Fruit fly (Drosophila melanogaster) whole organism, embryonic: ENCODE results near the gene Trim9.

ENCODE experiments used
- ATbp ChIP-seq: fragments of 200-800 bp; sonication (Bioruptor generic); optimal IDR thresholded peaks from 2 replicates; lab custom pipeline; 2017; ENCODE audit warnings: missing biosample characterization, mild to moderate bottlenecking, missing genetic modification characterization, missing genetic modification reagents
- BEAF-32 ChIP-seq: fragments of 200-800 bp; sonication (Bioruptor generic); optimal IDR thresholded peaks from 3 replicates; lab custom pipeline; 2017; ENCODE audit warnings: missing biosample characterization, missing genetic modification characterization, mild to moderate bottlenecking, moderate library complexity, missing genetic modification reagents
- Bdp1 ChIP-seq: fragments of 200-800 bp; sonication (Bioruptor generic); optimal IDR thresholded peaks from 3 replicates; lab custom pipeline; 2016; ENCODE audit warnings: missing biosample characterization, missing genetic modification characterization
- CG10565 ChIP-seq: fragments of 200-800 bp; sonication (Bioruptor generic); optimal IDR thresholded peaks from 3 replicates; lab custom pipeline; 2016; ENCODE audit warnings: missing biosample characterization, mild to moderate bottlenecking, missing genetic modification characterization
- CG11085 ChIP-seq: fragments of 200-800 bp; sonication (Bioruptor generic); IDR thresholded peaks from 2 replicates; pipeline ENCODE4 v1.3.6; 2022; ENCODE audit warnings: missing biosample characterization, missing genetic modification characterization
- CG17328 ChIP-seq: fragments of 200-800 bp; sonication (Bioruptor generic); IDR thresholded peaks from 2 replicates; pipeline ENCODE4 v1.3.6; 2022; ENCODE audit warnings: missing biosample characterization, missing genetic modification characterization
- CG17385 ChIP-seq: fragments of 200-800 bp; sonication (Bioruptor generic); optimal IDR thresholded peaks from 3 replicates; lab custom pipeline; 2018; ENCODE audit warnings: missing biosample characterization, mild to moderate bottlenecking, missing genetic modification characterization
- CG17829 ChIP-seq: fragments of 200-800 bp; optimal IDR thresholded peaks from 2 replicates; lab custom pipeline; 2019; ENCODE audit warnings: missing biosample characterization, mild to moderate bottlenecking, missing genetic modification characterization, moderate library complexity
- CG1832 ChIP-seq: fragments of 200-800 bp; sonication (Bioruptor generic); optimal IDR thresholded peaks from 2 replicates; lab custom pipeline; 2017; ENCODE audit warnings: missing biosample characterization, mild to moderate bottlenecking, missing genetic modification characterization, inconsistent platforms
- CG4328 ChIP-seq: fragments of 200-800 bp; sonication (Bioruptor generic); optimal IDR thresholded peaks from 3 replicates; lab custom pipeline; 2017; ENCODE audit warnings: missing biosample characterization, missing genetic modification reagents, missing genetic modification characterization
- CG6254 ChIP-seq: fragments of 200-800 bp; sonication (Bioruptor generic); optimal IDR thresholded peaks from 3 replicates; lab custom pipeline; 2017; ENCODE audit warnings: mild to moderate bottlenecking, missing biosample characterization, missing genetic modification reagents, missing genetic modification characterization
- CG7271 ChIP-seq: fragments of 200-800 bp; sonication (Bioruptor generic); optimal IDR thresholded peaks from 2 replicates; lab custom pipeline; 2018; ENCODE audit warnings: missing biosample characterization, mild to moderate bottlenecking, missing genetic modification characterization, moderate library complexity
- CG9817 ChIP-seq: fragments of 200-800 bp; sonication (Bioruptor generic); optimal IDR thresholded peaks from 2 replicates; lab custom pipeline; 2018; ENCODE audit warnings: missing biosample characterization, mild to moderate bottlenecking, missing genetic modification characterization, moderate library complexity
- D19B ChIP-seq: fragments of 200-800 bp; sonication (Bioruptor generic); optimal IDR thresholded peaks from 2 replicates; lab custom pipeline; 2017; ENCODE audit warnings: missing biosample characterization, mild to moderate bottlenecking, missing genetic modification characterization
- Dip2 ChIP-seq: fragments of 200-800 bp; sonication (Bioruptor generic); IDR thresholded peaks from 2 replicates; pipeline ENCODE4 v1.3.6; 2022; ENCODE audit warnings: missing biosample characterization, missing genetic modification characterization
- Dp ChIP-seq: fragments of 200-800 bp; sonication (Bioruptor generic); optimal IDR thresholded peaks from 2 replicates; lab custom pipeline; 2018; ENCODE audit warnings: missing biosample characterization, mild to moderate bottlenecking, missing genetic modification characterization, moderate library complexity
- ERR ChIP-seq: fragments of 200-800 bp; sonication (Bioruptor generic); optimal IDR thresholded peaks from 2 replicates; lab custom pipeline; 2016; ENCODE audit warnings: missing biosample characterization, missing genetic modification characterization
- HHEX ChIP-seq: fragments of 200-800 bp; sonication (Bioruptor generic); optimal IDR thresholded peaks from 3 replicates; lab custom pipeline; 2017; ENCODE audit warnings: missing biosample characterization, mild to moderate bottlenecking, missing genetic modification characterization, missing genetic modification reagents
- Hey ChIP-seq: fragments of 200-800 bp; sonication (Bioruptor generic); optimal IDR thresholded peaks from 3 replicates; lab custom pipeline; 2018; ENCODE audit warnings: missing biosample characterization, mild to moderate bottlenecking, missing genetic modification characterization
- Hr78 ChIP-seq, 2 experiments: fragments of 200-800 bp in 1 of 2; fragments of >200 bp in 1 of 2; sonication (Bioruptor generic) in 1 of 2; optimal IDR thresholded peaks; 2 replicates each; lab custom pipeline; 2017 to 2019; ENCODE audit warnings: missing biosample characterization in 2 of 2, missing genetic modification characterization in 2 of 2, mild to moderate bottlenecking in 1 of 2, moderate library complexity in 1 of 2
- MESR4 ChIP-seq: fragments of 200-800 bp; sonication (Bioruptor generic); optimal IDR thresholded peaks from 2 replicates; lab custom pipeline; 2018; ENCODE audit warnings: missing biosample characterization, mild to moderate bottlenecking, missing genetic modification characterization, moderate library complexity
- Opbp ChIP-seq: fragments of 200-800 bp; sonication (Bioruptor generic); IDR thresholded peaks from 3 replicates; pipeline ENCODE4 v1.3.6; 2022; ENCODE audit warnings: missing biosample characterization, missing genetic modification characterization; ENCODE audit not compliant: partially characterized antibody
- Spps ChIP-seq: fragments of 200-800 bp; sonication (Bioruptor generic); optimal IDR thresholded peaks from 2 replicates; lab custom pipeline; 2018; ENCODE audit warnings: missing biosample characterization, mild to moderate bottlenecking, missing genetic modification characterization
- Ssrp ChIP-seq: fragments of 200-800 bp; sonication (Bioruptor generic); optimal IDR thresholded peaks from 2 replicates; lab custom pipeline; 2018; ENCODE audit warnings: missing biosample characterization, mild to moderate bottlenecking, missing genetic modification characterization, moderate library complexity
- Tbp ChIP-seq: fragments of >200 bp; optimal IDR thresholded peaks from 2 replicates; lab custom pipeline; 2018; ENCODE audit warnings: missing biosample characterization, missing genetic modification characterization
- ab ChIP-seq: fragments of 200-800 bp; sonication (Bioruptor generic); optimal IDR thresholded peaks from 2 replicates; lab custom pipeline; 2016; ENCODE audit warnings: missing biosample characterization, missing genetic modification characterization
- bsh ChIP-seq, 2 experiments: fragments of 200-800 bp; sonication (Bioruptor generic); optimal IDR thresholded peaks; 2 replicates each; lab custom pipeline; 2017 to 2018; ENCODE audit warnings: mild to moderate bottlenecking in 2 of 2, missing biosample characterization in 2 of 2, missing genetic modification characterization in 2 of 2, moderate library complexity in 1 of 2
- cas ChIP-seq: fragments of 200-800 bp; sonication (Bioruptor generic); IDR thresholded peaks from 2 replicates; pipeline ENCODE4 v1.3.6; 2022; ENCODE audit warnings: missing biosample characterization, missing genetic modification characterization
- chinmo ChIP-seq: fragments of 200-800 bp; sonication (Bioruptor generic); IDR thresholded peaks from 4 replicates; pipeline ENCODE4 v1.3.6; 2022; ENCODE audit warnings: missing biosample characterization, missing genetic modification characterization; ENCODE audit not compliant: partially characterized antibody
- da ChIP-seq: fragments of 200-800 bp; sonication (Bioruptor generic); optimal IDR thresholded peaks from 2 replicates; lab custom pipeline; 2016; ENCODE audit warnings: missing biosample characterization, missing genetic modification characterization
- dimm ChIP-seq: fragments of 200-800 bp; sonication (Bioruptor generic); IDR thresholded peaks from 2 replicates; pipeline ENCODE4 v1.3.6; 2022; ENCODE audit warnings: missing biosample characterization, missing genetic modification characterization
- fd96Cb ChIP-seq: fragments of 200-800 bp; sonication (Bioruptor generic); optimal IDR thresholded peaks from 2 replicates; lab custom pipeline; 2018; ENCODE audit warnings: missing biosample characterization, mild to moderate bottlenecking, missing genetic modification characterization, moderate library complexity
- gcm ChIP-seq: fragments of 200-800 bp; sonication (Bioruptor generic); optimal IDR thresholded peaks from 2 replicates; lab custom pipeline; 2019; ENCODE audit warnings: missing biosample characterization, mild to moderate bottlenecking, missing genetic modification characterization, moderate library complexity
- gfzf ChIP-seq: fragments of 200-800 bp; sonication (Bioruptor generic); optimal IDR thresholded peaks from 2 replicates; lab custom pipeline; 2016; ENCODE audit warnings: missing biosample characterization, mild to moderate bottlenecking, missing genetic modification characterization, moderate library complexity
- grn ChIP-seq: fragments of 200-800 bp; sonication (Bioruptor generic); optimal IDR thresholded peaks from 3 replicates; lab custom pipeline; 2017; ENCODE audit warnings: missing biosample characterization, missing genetic modification characterization
- gsb ChIP-seq: fragments of 200-800 bp; sonication (Bioruptor generic); IDR thresholded peaks from 2 replicates; pipeline ENCODE4 v1.3.6; 2022; ENCODE audit warnings: missing biosample characterization, missing genetic modification characterization
- hb ChIP-seq: fragments of 200-800 bp; sonication (Bioruptor generic); IDR thresholded peaks from 3 replicates; pipeline ENCODE4 v1.3.6; 2022; ENCODE audit warnings: missing biosample characterization, missing genetic modification characterization; ENCODE audit not compliant: partially characterized antibody
- knrl ChIP-seq: fragments of 200-800 bp; sonication (Bioruptor generic); IDR thresholded peaks from 3 replicates; pipeline ENCODE4 v1.3.6; 2022; ENCODE audit warnings: missing biosample characterization, missing genetic modification characterization; ENCODE audit not compliant: partially characterized antibody
- lbe ChIP-seq: fragments of 200-800 bp; sonication (Bioruptor generic); optimal IDR thresholded peaks from 2 replicates; lab custom pipeline; 2016; ENCODE audit warnings: missing biosample characterization, mild to moderate bottlenecking, missing genetic modification characterization
- lilli ChIP-seq: fragments of 200-800 bp; sonication (Bioruptor generic); optimal IDR thresholded peaks from 3 replicates; lab custom pipeline; 2016; ENCODE audit warnings: missing biosample characterization, missing genetic modification characterization
- lmd ChIP-seq: fragments of 200-800 bp; sonication (Bioruptor generic); IDR thresholded peaks from 2 replicates; pipeline ENCODE4 v1.3.6; 2022; ENCODE audit warnings: missing biosample characterization, missing genetic modification characterization
- nom ChIP-seq: fragments of 200-800 bp; sonication (Bioruptor generic); optimal IDR thresholded peaks from 2 replicates; lab custom pipeline; 2017; ENCODE audit warnings: missing biosample characterization, missing genetic modification characterization, mild to moderate bottlenecking, moderate library complexity, missing genetic modification reagents
- oc ChIP-seq: fragments of 200-800 bp; sonication (Bioruptor generic); optimal IDR thresholded peaks from 2 replicates; lab custom pipeline; 2018; ENCODE audit warnings: missing biosample characterization, mild to moderate bottlenecking, missing genetic modification characterization, moderate library complexity
- prd ChIP-seq, 3 experiments: fragments of >200 bp in 2 of 3; fragments of 200-800 bp in 1 of 3; sonication (Bioruptor generic) in 1 of 3; optimal IDR thresholded peaks in 2 of 3; IDR thresholded peaks in 1 of 3; 2 replicates in 2 of 3; 3 replicates in 1 of 3; pipeline versions ENCODE4 v1.3.6 to Lab custom; 2017 to 2022; ENCODE audit warnings: missing biosample characterization in 1 of 3, missing genetic modification characterization in 1 of 3
- seq ChIP-seq: fragments of 200-800 bp; sonication (Bioruptor generic); IDR thresholded peaks from 2 replicates; pipeline ENCODE4 v1.3.6; 2022; ENCODE audit warnings: missing biosample characterization, missing genetic modification characterization
- stc ChIP-seq: fragments of 200-800 bp; sonication (Bioruptor generic); IDR thresholded peaks from 2 replicates; pipeline ENCODE4 v1.3.6; 2022; ENCODE audit warnings: missing biosample characterization, missing genetic modification characterization
- tna ChIP-seq: fragments of 200-800 bp; sonication (Bioruptor generic); IDR thresholded peaks from 2 replicates; pipeline ENCODE4 v1.3.6; 2022; ENCODE audit warnings: missing biosample characterization, missing genetic modification characterization; ENCODE audit not compliant: partially characterized antibody
- zfh1 ChIP-seq: fragments of 200-800 bp; sonication (Bioruptor generic); IDR thresholded peaks from 3 replicates; pipeline ENCODE4 v1.3.6; 2022; ENCODE audit warnings: missing biosample characterization, missing genetic modification characterization

Gene Trim9

DNA sequence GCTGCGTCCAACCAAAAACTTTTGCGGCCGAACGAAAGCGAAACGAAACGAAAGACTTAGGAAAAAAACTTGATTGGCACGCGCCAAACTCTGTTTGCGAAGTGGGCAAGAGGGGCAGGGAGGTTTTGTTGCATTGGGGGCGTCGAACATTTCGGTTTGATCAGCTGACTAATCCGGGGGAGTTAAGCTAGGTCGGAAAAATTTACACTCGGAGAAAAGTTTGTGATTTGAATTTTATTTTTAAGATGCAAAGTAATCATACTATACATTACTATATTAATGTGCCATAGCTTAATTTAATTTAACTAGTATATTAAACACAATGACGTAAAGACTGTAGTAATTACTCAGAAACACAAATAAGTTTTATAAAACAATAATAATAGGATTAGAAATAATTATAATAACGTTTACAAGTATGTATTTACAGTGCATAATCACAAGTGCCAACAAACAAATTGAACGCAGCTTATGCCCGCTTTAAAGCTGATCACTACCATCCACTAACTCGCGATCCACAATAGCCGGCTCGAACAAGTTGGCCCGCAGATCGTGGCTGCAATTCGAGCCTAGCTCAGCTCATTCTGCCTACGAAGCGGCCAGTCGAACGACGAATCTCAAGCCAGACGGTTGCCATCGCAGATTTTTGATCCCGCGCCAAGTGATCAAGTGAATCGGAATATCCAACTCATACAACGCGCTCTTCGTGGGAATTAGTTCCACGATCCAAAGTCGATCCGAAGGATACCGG, 117.0 kb downstream of the Trim9 start, which contains the start of gene CG31871 (continued):
- TF ChIP-seq Spps (tag; lab: Kevin White, UChicago) = peak; percentile 36
- no peak for TF ChIP-seq CG11085 (GFP tag; lab: Robert Waterston, UW)
- no peak for TF ChIP-seq Tbp (GFP tag; lab: Kevin White, UChicago)
- TF ChIP-seq Hey (tag; lab: Kevin White, UChicago) = no peak
- peak in 1 of 2 experiments; percentile 81 for TF ChIP-seq bsh (GFP tag; optimal IDR thresholded peaks at IDR 0.05; lab: Kevin White, UChicago)
- no peak for TF ChIP-seq da
- TF ChIP-seq ab (GFP tag; lab: Kevin White, UChicago) = no peak
- TF ChIP-seq gcm (GFP tag; lab: Kevin White, UChicago) = no peak
- peak; percentile 80 for TF ChIP-seq CG17829
- no peak for TF ChIP-seq Dip2 (GFP tag; lab: Robert Waterston, UW)
- no peak for TF ChIP-seq prd (optimal IDR thresholded peaks at IDR 0.05; lab: Kevin White, UChicago)
- peak; percentile 67 for TF ChIP-seq prd (GFP tag; IDR thresholded peaks at IDR 0.05; lab: Robert Waterston, UW)
- TF ChIP-seq D19B = no peak
- TF ChIP-seq Dp (GFP tag; lab: Kevin White, UChicago) = no peak
- TF ChIP-seq CG17328 (GFP tag; lab: Robert Waterston, UW) = peak; percentile 73
- no peak for TF ChIP-seq chinmo (GFP tag; lab: Robert Waterston, UW)
- TF ChIP-seq grn (GFP tag; lab: Kevin White, UChicago) = no peak
- peak; percentile 67 for TF ChIP-seq zfh1
- no peak for TF ChIP-seq lbe (GFP tag; lab: Kevin White, UChicago)
- TF ChIP-seq tna (GFP tag; lab: Robert Waterston, UW) = no peak
- no peak for TF ChIP-seq hb (GFP tag; lab: Robert Waterston, UW)
- TF ChIP-seq oc (tag; lab: Kevin White, UChicago) = peak; percentile 83
- no peak for TF ChIP-seq CG4328
- TF ChIP-seq stc (GFP tag; lab: Robert Waterston, UW) = peak; percentile 77
- peak; percentile 35 for TF ChIP-seq CG6254
- TF ChIP-seq CG10565 (GFP tag; lab: Kevin White, UChicago) = no peak
- TF ChIP-seq ERR (GFP tag; lab: Kevin White, UChicago) = no peak
- TF ChIP-seq nom = no peak
- no peak for TF ChIP-seq MESR4 (GFP tag; lab: Kevin White, UChicago)
- no peak for TF ChIP-seq CG1832 (GFP tag; lab: Kevin White, UChicago)
- TF ChIP-seq seq = peak; percentile 38; the same call in 1 of the 2 replicates
- TF ChIP-seq HHEX (GFP tag; lab: Kevin White, UChicago) = peak; percentile 71
- TF ChIP-seq knrl = no peak
- TF ChIP-seq dimm (GFP tag; lab: Robert Waterston, UW) = no peak
- TF ChIP-seq gsb (GFP tag; lab: Robert Waterston, UW) = no peak
- TF ChIP-seq Bdp1 (GFP tag; lab: Kevin White, UChicago) = no peak
- TF ChIP-seq CG17385 (GFP tag; lab: Kevin White, UChicago) = peak; percentile 73
- peak; percentile 59 for TF ChIP-seq CG9817
- TF ChIP-seq Ssrp (tag; lab: Kevin White, UChicago) = peak; percentile 84
- no peak for TF ChIP-seq cas
- TF ChIP-seq fd96Cb (tag; lab: Kevin White, UChicago) = peak; percentile 76
- TF ChIP-seq Opbp = no peak
- TF ChIP-seq lilli (GFP tag; lab: Kevin White, UChicago) = no peak
- no peak for TF ChIP-seq BEAF-32 (GFP tag; lab: Kevin White, UChicago)
- no peak for TF ChIP-seq CG7271 (tag; lab: Kevin White, UChicago)
- TF ChIP-seq Hr78 (GFP tag; optimal IDR thresholded peaks at IDR 0.05; lab: Kevin White, UChicago) = peak in 1 of 2 experiments; percentile 48
- TF ChIP-seq lmd = peak; percentile 75
- TF ChIP-seq ATbp = peak; percentile 62
- TF ChIP-seq gfzf = no peak
